Fruit fly (Drosophila melanogaster): ENCODE data around the gene CG45075.

- TF ChIP-seq dsx (GFP tag; optimal IDR thresholded peaks at IDR 0.05; ENCODE audit: poor library complexity, severe bottlenecking) (peak; percentile 30), Lpt (GFP tag; optimal IDR thresholded peaks at IDR 0.05) (peak; percentile 75), Blimp-1 (GFP tag; optimal IDR thresholded peaks at IDR 0.05) (no peak), Sox102F (GFP tag; optimal IDR thresholded peaks at IDR 0.05) (no peak)
Measured at dm6 chr2L:6078757-6079351, 12.4 kb upstream of the CG45075 start.

Data from whole organism, prepupa.